Fruit fly (Drosophila melanogaster): ENCODE data around the gene CG43922.

CG43922 gene

DNA sequence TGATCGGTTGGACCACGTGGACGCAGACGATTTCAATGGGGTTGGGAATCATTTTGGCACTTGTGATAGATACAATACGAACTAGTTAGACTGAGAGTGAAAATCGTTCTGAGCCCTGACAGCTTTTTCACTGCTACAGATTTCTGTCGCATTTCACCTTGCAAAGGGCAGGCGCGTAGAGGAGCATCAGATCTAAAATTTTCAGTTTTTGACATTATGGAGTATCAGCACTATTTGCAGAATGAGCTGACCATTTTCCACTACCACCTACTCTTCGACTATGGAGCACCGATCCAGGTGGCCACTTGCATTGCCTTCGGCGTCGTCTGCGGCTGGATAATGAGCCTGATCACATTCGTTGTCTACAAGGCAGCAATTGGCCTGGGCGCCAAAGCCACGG is at the start of gene CG43922, which contains the start of gene CG13984:
Gene CG43922 (minus strand): TSS at position 101 of the 400 bp plus-strand sequence.
Gene CG13984 (plus strand): TSS at position 169 of the 400 bp plus-strand sequence.
- TF ChIP-seq psq (optimal IDR thresholded peaks at IDR 0.05), result no peak
- TF ChIP-seq CG8478 (optimal IDR thresholded peaks at IDR 0.05), result no peak
- no peak for TF ChIP-seq EcR (GFP tag; optimal IDR thresholded peaks at IDR 0.05)
- no peak for TF ChIP-seq pan (optimal IDR thresholded peaks at IDR 0.05)

DNA sequence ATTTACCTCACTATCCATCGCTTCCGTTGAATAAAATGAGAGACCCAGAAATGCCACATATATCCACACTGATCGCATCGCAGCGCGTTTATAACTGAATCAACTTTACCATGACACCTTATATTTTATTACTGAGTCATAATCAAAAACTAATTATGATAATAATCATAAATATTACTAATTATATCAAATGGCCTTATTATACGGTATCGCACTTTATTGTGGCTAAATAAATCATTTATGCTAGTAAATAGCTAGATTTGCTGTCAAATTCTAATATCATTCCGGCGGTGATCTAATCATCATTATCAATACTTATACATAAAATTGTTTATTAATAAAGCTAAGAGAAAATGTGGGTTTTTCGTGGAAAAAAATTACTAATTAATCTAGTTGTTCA is 49.7 kb upstream of the CG43922 start, which contains the start of gene CG9500:
Gene CG9500 (minus strand): TSS at position 101 of the 400 bp plus-strand sequence.
- TF ChIP-seq pan (optimal IDR thresholded peaks at IDR 0.05) (no peak), usp (GFP tag; optimal IDR thresholded peaks at IDR 0.05) (no peak), CG8478 (optimal IDR thresholded peaks at IDR 0.05) (no peak), EcR (GFP tag; optimal IDR thresholded peaks at IDR 0.05) (no peak), Dll (optimal IDR thresholded peaks at IDR 0.05) (no peak), psq (optimal IDR thresholded peaks at IDR 0.05) (no peak)

DNA sequence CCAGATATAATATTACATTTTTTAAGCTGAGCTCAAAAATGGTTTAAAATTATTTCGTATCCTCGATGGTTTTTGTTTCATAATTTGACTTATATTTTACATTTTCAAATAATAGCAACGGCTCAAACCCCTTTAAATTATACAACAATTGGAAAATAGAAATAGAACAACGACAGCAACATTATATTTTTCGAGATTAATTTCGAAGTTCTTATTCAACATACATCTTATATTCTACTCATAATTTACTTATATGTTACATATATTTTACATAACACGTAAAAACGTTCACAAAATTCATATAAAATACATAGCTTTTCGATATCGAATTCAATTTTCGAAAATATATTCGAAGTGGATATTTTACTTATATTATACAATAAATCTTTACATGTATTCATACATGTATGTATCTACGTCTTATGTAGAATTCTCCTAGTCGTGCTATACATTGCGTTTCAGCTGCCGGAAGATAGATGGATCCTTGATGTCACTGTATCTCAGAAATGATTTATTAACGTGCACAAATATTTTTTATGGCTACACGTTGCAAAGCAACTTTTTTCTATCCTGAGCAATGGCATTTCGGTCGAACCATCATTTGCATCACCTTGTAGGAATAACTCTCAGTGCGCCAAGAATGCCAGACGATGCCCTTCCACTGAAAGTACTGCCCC is 48.3 kb upstream of the CG43922 start:
- no peak for TF ChIP-seq pan (optimal IDR thresholded peaks at IDR 0.05)

DNA sequence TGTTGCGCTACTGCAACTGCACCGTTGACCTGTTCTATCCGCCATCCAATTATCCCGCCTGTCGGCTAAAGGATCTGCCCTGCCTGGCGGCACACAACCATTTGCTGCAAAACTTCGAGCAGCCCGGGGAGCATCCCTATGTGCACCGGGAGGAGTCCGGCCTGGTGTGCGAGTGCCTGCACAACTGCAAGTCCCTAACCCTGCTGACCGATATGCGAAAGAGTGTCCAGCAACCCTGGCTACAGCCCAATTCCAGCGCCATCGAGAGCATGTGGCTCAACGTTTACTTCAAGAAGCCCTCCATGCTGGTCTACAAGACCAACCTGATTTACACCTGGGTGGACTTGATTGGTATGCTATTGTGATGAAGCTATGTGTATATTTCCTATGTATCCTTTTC is 47.6 kb upstream of the CG43922 start:
- TF ChIP-seq pan (optimal IDR thresholded peaks at IDR 0.05) (no peak), usp (GFP tag; optimal IDR thresholded peaks at IDR 0.05) (no peak), EcR (GFP tag; optimal IDR thresholded peaks at IDR 0.05) (no peak), Dll (optimal IDR thresholded peaks at IDR 0.05) (no peak), psq (optimal IDR thresholded peaks at IDR 0.05) (no peak), CG8478 (optimal IDR thresholded peaks at IDR 0.05) (no peak)

DNA sequence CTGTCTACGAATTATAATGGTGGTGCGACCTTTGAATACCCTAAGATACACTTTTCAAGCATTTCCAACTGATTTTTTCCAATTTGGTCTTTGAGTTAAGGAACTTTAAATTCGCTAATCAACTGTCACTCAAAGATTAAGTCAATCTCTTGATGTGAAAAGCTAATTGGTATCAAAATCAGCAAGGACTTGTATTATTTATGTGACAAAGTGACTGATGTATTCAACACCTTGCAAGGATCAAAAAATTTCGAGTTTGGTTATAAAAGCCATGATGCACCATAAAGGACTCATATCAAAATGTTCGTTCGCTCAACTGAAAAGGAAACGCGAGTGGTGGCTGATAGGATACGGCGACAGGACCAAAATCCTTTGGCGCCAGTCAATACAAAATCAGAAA is 46.1 kb upstream of the CG43922 start, which contains the start of gene ppk14:
Gene ppk14 (plus strand): TSS at position 301 of the 400 bp plus-strand sequence.
- no peak for TF ChIP-seq psq (optimal IDR thresholded peaks at IDR 0.05)
- no peak for TF ChIP-seq CG8478 (optimal IDR thresholded peaks at IDR 0.05)
- no peak for TF ChIP-seq usp (GFP tag; optimal IDR thresholded peaks at IDR 0.05)
- TF ChIP-seq EcR (GFP tag; optimal IDR thresholded peaks at IDR 0.05), result no peak
- TF ChIP-seq pan (optimal IDR thresholded peaks at IDR 0.05), result no peak
- no peak for TF ChIP-seq Dll (optimal IDR thresholded peaks at IDR 0.05)

DNA sequence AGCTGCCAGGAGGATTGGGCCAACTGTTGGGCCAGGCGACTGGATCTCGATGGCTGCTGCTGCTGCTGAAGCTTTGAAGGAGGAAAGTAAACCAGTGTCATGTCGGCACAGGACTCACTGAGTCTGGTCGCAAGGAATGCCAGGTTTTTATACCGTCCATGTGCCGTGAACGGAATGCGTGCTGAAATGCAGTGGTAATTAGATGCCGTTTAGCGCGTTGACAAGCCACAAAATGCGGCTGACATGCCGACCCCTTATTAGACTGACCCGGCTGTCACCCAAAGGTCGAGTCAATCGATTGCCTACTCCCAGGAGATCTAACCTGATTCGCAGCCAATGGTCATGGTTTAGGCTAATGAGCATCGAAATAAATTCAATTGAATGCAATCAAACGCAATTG is 45.7 kb upstream of the CG43922 start, which contains the start of gene ppk7:
Gene ppk7 (minus strand): TSS at position 101 of the 400 bp plus-strand sequence.
- TF ChIP-seq Dll (optimal IDR thresholded peaks at IDR 0.05) (no peak), pan (optimal IDR thresholded peaks at IDR 0.05) (no peak), EcR (GFP tag; optimal IDR thresholded peaks at IDR 0.05) (no peak), psq (optimal IDR thresholded peaks at IDR 0.05) (no peak), CG8478 (optimal IDR thresholded peaks at IDR 0.05) (no peak), usp (GFP tag; optimal IDR thresholded peaks at IDR 0.05) (no peak)

DNA sequence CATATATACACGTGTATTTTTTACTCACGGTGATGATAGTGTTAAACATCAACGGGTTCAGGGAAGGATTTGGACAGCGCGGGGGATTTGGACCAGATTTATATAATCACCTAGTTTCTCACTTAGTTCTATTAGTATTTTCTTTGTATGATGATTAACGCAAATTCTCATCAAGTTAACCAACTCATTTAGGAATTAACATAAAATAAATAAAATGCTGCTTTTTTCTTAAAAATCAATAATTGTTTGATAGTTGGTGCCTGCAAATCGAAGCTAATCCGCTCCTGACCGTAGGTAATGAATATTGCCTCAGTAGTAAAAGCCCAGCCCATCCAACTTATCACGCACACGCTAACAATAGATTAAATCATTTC is 43.2 kb upstream of the CG43922 start:
- TF ChIP-seq Dll (optimal IDR thresholded peaks at IDR 0.05), result no peak
- no peak for TF ChIP-seq psq (optimal IDR thresholded peaks at IDR 0.05)

DNA sequence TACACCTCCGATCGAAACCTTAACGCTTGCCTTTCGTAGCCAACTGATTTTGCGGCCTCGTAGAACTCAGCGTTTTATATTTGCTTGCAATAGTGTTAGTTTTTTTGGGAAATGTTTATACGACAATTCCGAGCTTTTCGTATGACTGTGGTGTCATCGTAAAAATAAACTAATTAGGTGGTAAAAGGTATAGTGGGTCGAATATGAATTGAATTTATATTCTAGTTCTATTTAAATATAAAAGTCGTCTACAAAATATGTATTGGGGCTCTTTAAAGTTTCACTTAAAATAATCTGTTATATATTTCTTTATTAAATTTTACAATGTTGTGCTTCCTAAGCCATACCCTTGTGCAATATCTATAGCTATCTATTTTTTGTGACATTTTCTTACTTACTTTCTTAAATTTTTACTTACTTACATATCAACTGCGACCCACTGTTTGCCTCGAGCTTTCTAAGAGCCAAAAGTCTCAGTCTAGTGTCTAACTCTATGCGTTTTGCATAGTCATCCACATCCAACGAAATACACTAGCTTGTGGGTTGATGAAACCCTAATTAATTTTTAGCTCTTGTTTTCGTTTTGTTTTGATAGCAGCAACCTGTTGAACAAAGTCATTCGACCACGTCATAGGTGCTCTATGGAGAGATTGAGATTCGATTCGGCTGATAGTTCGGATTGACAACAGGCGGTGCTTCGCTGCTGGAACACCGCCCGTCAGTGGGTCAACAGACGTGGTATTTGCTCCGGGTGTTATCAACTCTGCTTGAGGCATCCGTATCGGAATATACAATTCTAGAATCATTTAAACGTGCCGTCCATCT is 42.6 kb upstream of the CG43922 start, which contains the start of gene CG9498:
Gene CG9498 (minus strand): TSS at position 51 of the 825 bp plus-strand sequence.
- no peak for TF ChIP-seq pan (optimal IDR thresholded peaks at IDR 0.05)
- TF ChIP-seq usp (GFP tag; optimal IDR thresholded peaks at IDR 0.05), result no peak
- no peak for TF ChIP-seq Dll (optimal IDR thresholded peaks at IDR 0.05)
- TF ChIP-seq EcR (GFP tag; optimal IDR thresholded peaks at IDR 0.05), result no peak
- no peak for TF ChIP-seq CG8478 (optimal IDR thresholded peaks at IDR 0.05)
- no peak for TF ChIP-seq psq (optimal IDR thresholded peaks at IDR 0.05)

DNA sequence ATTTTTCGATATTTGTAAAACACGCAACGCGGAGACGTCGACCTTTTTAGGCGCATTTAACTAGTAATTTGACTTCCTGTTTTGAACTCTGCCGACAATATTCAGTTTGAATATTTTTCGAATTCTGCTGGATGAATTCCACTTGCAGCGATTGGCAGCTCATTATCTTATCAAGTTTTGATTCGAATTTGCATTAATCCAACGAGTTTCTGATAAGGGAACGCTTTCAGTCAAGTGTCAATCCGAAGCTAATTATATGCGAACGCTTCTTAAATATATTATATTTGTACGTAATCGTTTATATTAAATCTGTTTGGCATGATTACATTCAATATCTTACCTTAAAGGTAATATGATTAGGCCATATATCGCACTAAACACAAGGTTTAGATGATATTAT is 39.8 kb upstream of the CG43922 start, which contains the start of gene CG9497:
Gene CG9497 (minus strand): TSS at position 101 of the 400 bp plus-strand sequence.
- no peak for TF ChIP-seq CG8478 (optimal IDR thresholded peaks at IDR 0.05)
- no peak for TF ChIP-seq Dll (optimal IDR thresholded peaks at IDR 0.05)
- TF ChIP-seq psq (optimal IDR thresholded peaks at IDR 0.05), result no peak
- TF ChIP-seq pan (optimal IDR thresholded peaks at IDR 0.05), result no peak
- TF ChIP-seq EcR (GFP tag; optimal IDR thresholded peaks at IDR 0.05), result no peak
- no peak for TF ChIP-seq usp (GFP tag; optimal IDR thresholded peaks at IDR 0.05)

DNA sequence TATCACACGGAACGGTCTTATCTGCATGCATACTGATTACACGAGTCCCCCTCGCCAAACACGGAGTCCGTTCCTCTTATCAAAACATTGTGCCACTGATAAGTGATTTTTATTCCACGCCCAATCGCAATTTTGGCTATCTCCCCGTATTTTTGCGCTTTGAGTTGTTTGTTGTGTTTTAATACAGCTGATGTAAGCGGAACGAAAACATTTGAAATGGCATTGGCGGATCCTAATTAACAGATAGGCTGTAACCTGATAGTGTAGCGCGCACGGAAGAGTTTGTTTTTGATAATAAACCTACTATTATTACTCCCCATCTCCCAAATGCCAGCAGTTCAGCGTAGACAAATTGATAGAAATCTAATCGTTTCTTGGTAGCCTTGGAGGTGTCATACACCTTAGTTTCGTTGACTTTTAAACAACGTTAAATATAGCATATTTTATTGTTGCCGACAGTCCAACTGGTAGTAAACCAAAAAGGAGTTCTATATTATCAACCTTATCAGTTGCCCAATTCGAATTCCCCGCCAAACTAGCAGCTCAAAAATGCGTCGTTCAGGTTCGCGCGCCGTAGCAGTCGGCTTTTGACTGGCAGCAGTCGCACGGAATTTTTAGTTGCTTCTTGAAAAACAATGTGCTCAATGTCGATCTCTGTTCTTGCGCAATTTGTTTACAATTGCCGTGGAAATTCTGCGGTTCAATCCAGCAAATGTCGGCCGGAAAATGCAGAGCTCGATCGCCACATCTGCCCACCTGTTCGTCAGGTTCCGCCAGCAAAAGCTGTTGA is 34.7 kb upstream of the CG43922 start:
- TF ChIP-seq EcR (GFP tag; optimal IDR thresholded peaks at IDR 0.05), result no peak
- no peak for TF ChIP-seq usp (GFP tag; optimal IDR thresholded peaks at IDR 0.05)
- TF ChIP-seq psq (optimal IDR thresholded peaks at IDR 0.05), result no peak
- no peak for TF ChIP-seq CG8478 (optimal IDR thresholded peaks at IDR 0.05)
- no peak for TF ChIP-seq Dll (optimal IDR thresholded peaks at IDR 0.05)
- TF ChIP-seq pan (optimal IDR thresholded peaks at IDR 0.05), result no peak

DNA sequence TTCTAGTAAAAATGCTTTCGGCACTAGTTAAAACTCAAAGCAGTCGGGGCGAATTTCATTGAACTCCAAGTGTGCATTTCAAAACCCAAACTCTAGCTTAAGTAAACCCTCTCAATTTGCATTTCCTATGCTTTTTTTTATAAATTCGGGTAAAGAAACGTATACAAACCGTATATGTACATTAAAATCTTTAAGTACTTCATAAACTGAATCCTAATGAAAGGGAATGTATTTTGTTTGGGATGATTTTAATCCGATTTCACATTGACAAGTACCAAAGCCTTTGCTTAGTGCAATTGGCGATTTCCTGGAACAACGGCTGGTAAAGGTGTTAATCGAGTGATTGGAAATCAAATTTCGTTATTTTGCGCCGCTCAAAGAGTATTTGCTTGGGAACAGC is 32.7 kb upstream of the CG43922 start:
- TF ChIP-seq usp (GFP tag; optimal IDR thresholded peaks at IDR 0.05) (no peak), EcR (GFP tag; optimal IDR thresholded peaks at IDR 0.05) (no peak), psq (optimal IDR thresholded peaks at IDR 0.05) (no peak), Dll (optimal IDR thresholded peaks at IDR 0.05) (no peak), pan (optimal IDR thresholded peaks at IDR 0.05) (no peak), CG8478 (optimal IDR thresholded peaks at IDR 0.05) (no peak)
